Fruit fly (Drosophila melanogaster) whole organism, embryonic: ENCODE results near the gene Trm7-34.

Experiments
- Awh ChIP-seq: fragments of 200-800 bp; sonication (Bioruptor generic); IDR thresholded peaks from 2 replicates; pipeline ENCODE4, ENCODE4 v1.3.6; 2022; ENCODE audit warnings: missing biosample characterization, missing genetic modification characterization
- B-H1 ChIP-seq: fragments of 200-800 bp; sonication (Bioruptor generic); IDR thresholded peaks from 3 replicates; pipeline ENCODE4 v1.3.6; 2022; ENCODE audit warnings: missing biosample characterization, missing genetic modification characterization
- CG10654 ChIP-seq: fragments of 200-800 bp; sonication (Bioruptor generic); optimal IDR thresholded peaks from 2 replicates; lab custom pipeline; 2016; ENCODE audit warnings: missing biosample characterization, missing genetic modification characterization
- CG12155 ChIP-seq: fragments of 200-800 bp; sonication (Bioruptor generic); optimal IDR thresholded peaks from 3 replicates; lab custom pipeline; 2016; ENCODE audit warnings: missing biosample characterization, missing genetic modification characterization
- CG1233 ChIP-seq: fragments of 200-800 bp; sonication (Bioruptor generic); optimal IDR thresholded peaks from 4 replicates; lab custom pipeline; 2018; ENCODE audit warnings: missing biosample characterization, mild to moderate bottlenecking, missing genetic modification characterization
- CG13624 ChIP-seq: fragments of 200-800 bp; sonication (Bioruptor generic); optimal IDR thresholded peaks from 2 replicates; lab custom pipeline; 2016; ENCODE audit warnings: missing biosample characterization, missing genetic modification characterization
- CG1647 ChIP-seq: fragments of 200-800 bp; sonication (Bioruptor generic); optimal IDR thresholded peaks from 3 replicates; lab custom pipeline; 2016; ENCODE audit warnings: missing biosample characterization, missing genetic modification characterization
- CG17359 ChIP-seq: fragments of 200-800 bp; sonication (Bioruptor generic); optimal IDR thresholded peaks from 3 replicates; lab custom pipeline; 2018; ENCODE audit warnings: missing biosample characterization, mild to moderate bottlenecking, missing genetic modification characterization, moderate library complexity
- CG17568 ChIP-seq: fragments of 200-800 bp; sonication (Bioruptor generic); optimal IDR thresholded peaks from 2 replicates; lab custom pipeline; 2018; ENCODE audit warnings: missing biosample characterization, mild to moderate bottlenecking, missing genetic modification characterization, moderate library complexity
- CG18619 ChIP-seq: fragments of 200-800 bp; sonication (Bioruptor generic); optimal IDR thresholded peaks from 3 replicates; lab custom pipeline; 2017; ENCODE audit warnings: missing biosample characterization, mild to moderate bottlenecking, missing genetic modification characterization
- CG2875 ChIP-seq: fragments of 200-800 bp; sonication (Bioruptor generic); optimal IDR thresholded peaks from 2 replicates; lab custom pipeline; 2017; ENCODE audit warnings: missing biosample characterization, mild to moderate bottlenecking, missing genetic modification characterization, missing genetic modification reagents
- CG2889 ChIP-seq: fragments of 200-800 bp; sonication (Bioruptor generic); IDR thresholded peaks from 3 replicates; pipeline ENCODE4 v1.3.6; 2022; ENCODE audit warnings: missing biosample characterization, missing genetic modification characterization
- CG30403 ChIP-seq: fragments of 200-800 bp; sonication (Bioruptor generic); optimal IDR thresholded peaks from 3 replicates; lab custom pipeline; 2016; ENCODE audit warnings: missing biosample characterization, missing genetic modification characterization
- CG34224 ChIP-seq: fragments of 200-800 bp; sonication (Bioruptor generic); IDR thresholded peaks from 3 replicates; pipeline ENCODE4 v1.3.6; 2022; ENCODE audit warnings: missing biosample characterization, missing genetic modification characterization; ENCODE audit not compliant: partially characterized antibody
- CG3838 ChIP-seq: fragments of 200-800 bp; sonication (Bioruptor generic); optimal IDR thresholded peaks from 3 replicates; lab custom pipeline; 2016; ENCODE audit warnings: missing biosample characterization, missing genetic modification characterization
- CG3995 ChIP-seq: fragments of 200-800 bp; sonication (Bioruptor generic); optimal IDR thresholded peaks from 3 replicates; lab custom pipeline; 2016; ENCODE audit warnings: missing biosample characterization, missing genetic modification characterization
- CG4617 ChIP-seq: fragments of 200-800 bp; sonication (Bioruptor generic); optimal IDR thresholded peaks from 3 replicates; lab custom pipeline; 2016; ENCODE audit warnings: missing biosample characterization, missing genetic modification characterization, borderline replicate concordance
- CG5180 ChIP-seq: fragments of 200-800 bp; sonication (Bioruptor generic); optimal IDR thresholded peaks from 3 replicates; lab custom pipeline; 2017; ENCODE audit warnings: missing biosample characterization, missing genetic modification characterization, mild to moderate bottlenecking, moderate library complexity, missing genetic modification reagents
- CG6254 ChIP-seq: fragments of 200-800 bp; sonication (Bioruptor generic); optimal IDR thresholded peaks from 3 replicates; lab custom pipeline; 2017; ENCODE audit warnings: mild to moderate bottlenecking, missing biosample characterization, missing genetic modification reagents, missing genetic modification characterization
- CG6813 ChIP-seq: fragments of 200-800 bp; sonication (Bioruptor generic); optimal IDR thresholded peaks from 2 replicates; lab custom pipeline; 2017; ENCODE audit warnings: missing biosample characterization, missing genetic modification characterization, mild to moderate bottlenecking, moderate library complexity, missing genetic modification reagents
- CG7271 ChIP-seq: fragments of 200-800 bp; sonication (Bioruptor generic); optimal IDR thresholded peaks from 2 replicates; lab custom pipeline; 2018; ENCODE audit warnings: missing biosample characterization, mild to moderate bottlenecking, missing genetic modification characterization, moderate library complexity
- CG7357 ChIP-seq: fragments of 200-800 bp; sonication (Bioruptor generic); IDR thresholded peaks from 3 replicates; pipeline ENCODE4 v1.3.6; 2022; ENCODE audit warnings: missing biosample characterization, missing genetic modification characterization
- CG7372 ChIP-seq: fragments of 200-800 bp; sonication (Bioruptor generic); IDR thresholded peaks from 2 replicates; pipeline ENCODE4 v1.3.6; 2022; ENCODE audit warnings: missing biosample characterization, missing genetic modification characterization
- CG7786 ChIP-seq: fragments of 200-800 bp; sonication (Bioruptor generic); optimal IDR thresholded peaks from 2 replicates; lab custom pipeline; 2016; ENCODE audit warnings: missing biosample characterization, missing genetic modification characterization
- CG8089 ChIP-seq: fragments of 200-800 bp; sonication (Bioruptor generic); optimal IDR thresholded peaks from 3 replicates; lab custom pipeline; 2016; ENCODE audit warnings: missing biosample characterization, missing genetic modification characterization
- CTCF ChIP-seq: fragments of 200-800 bp; sonication (Bioruptor generic); optimal IDR thresholded peaks from 2 replicates; lab custom pipeline; 2017; ENCODE audit warnings: missing biosample characterization, mild to moderate bottlenecking, missing genetic modification characterization, moderate library complexity
- Dad ChIP-seq: fragments of 200-800 bp; sonication (Bioruptor generic); optimal IDR thresholded peaks from 3 replicates; lab custom pipeline; 2016; ENCODE audit warnings: missing biosample characterization, missing genetic modification characterization
- Dbx ChIP-seq: fragments of 200-800 bp; sonication (Bioruptor generic); IDR thresholded peaks from 3 replicates; pipeline ENCODE4 v1.3.6; 2022; ENCODE audit warnings: missing biosample characterization, missing genetic modification characterization
- Eip74EF ChIP-seq, 2 experiments: fragments of 200-800 bp in 1 of 2; fragments of >200 bp in 1 of 2; sonication (Bioruptor generic) in 1 of 2; optimal IDR thresholded peaks; 2 replicates each; lab custom pipeline; 2017 to 2019; ENCODE audit warnings: missing biosample characterization in 2 of 2, missing genetic modification characterization in 2 of 2, mild to moderate bottlenecking in 1 of 2, moderate library complexity in 1 of 2
- HLH4C ChIP-seq: fragments of 200-800 bp; sonication (Bioruptor generic); IDR thresholded peaks from 3 replicates; pipeline ENCODE4 v1.3.6; 2022; ENCODE audit warnings: missing biosample characterization, missing genetic modification characterization; ENCODE audit not compliant: partially characterized antibody
- Hr3 ChIP-seq: fragments of 200-800 bp; sonication (Bioruptor generic); optimal IDR thresholded peaks from 3 replicates; lab custom pipeline; 2016; ENCODE audit warnings: missing biosample characterization, missing genetic modification characterization
- Kr ChIP-seq: fragments of 200-800 bp; sonication (Bioruptor generic); optimal IDR thresholded peaks from 2 replicates; lab custom pipeline; 2017; ENCODE audit warnings: missing biosample characterization, mild to moderate bottlenecking, missing genetic modification characterization
- NC2α ChIP-seq: fragments of 200-800 bp; sonication (Bioruptor generic); optimal IDR thresholded peaks from 2 replicates; lab custom pipeline; 2016; ENCODE audit warnings: missing biosample characterization, missing genetic modification characterization
- Ravus ChIP-seq: fragments of 200-800 bp; sonication (Bioruptor generic); IDR thresholded peaks from 2 replicates; pipeline ENCODE4 v1.3.6; 2022; ENCODE audit warnings: missing biosample characterization, missing genetic modification characterization
- Rfx ChIP-seq: fragments of 200-800 bp; sonication (Bioruptor generic); IDR thresholded peaks from 2 replicates; pipeline ENCODE4 v1.3.6; 2022; ENCODE audit warnings: missing biosample characterization, missing genetic modification characterization
- Sox102F ChIP-seq: fragments of 200-800 bp; sonication (Bioruptor generic); optimal IDR thresholded peaks from 2 replicates; lab custom pipeline; 2018; ENCODE audit warnings: missing biosample characterization, mild to moderate bottlenecking, missing genetic modification characterization, moderate library complexity
- Sry-δ ChIP-seq: fragments of 200-800 bp; sonication (Bioruptor generic); optimal IDR thresholded peaks from 2 replicates; lab custom pipeline; 2016; ENCODE audit warnings: missing biosample characterization, missing genetic modification characterization
- Xrp1 ChIP-seq: fragments of 200-800 bp; sonication (Bioruptor generic); IDR thresholded peaks from 2 replicates; pipeline ENCODE4 v1.3.6; 2022; ENCODE audit warnings: missing biosample characterization, missing genetic modification characterization
- YL-1 ChIP-seq: fragments of 200-800 bp; sonication (Bioruptor generic); optimal IDR thresholded peaks from 3 replicates; lab custom pipeline; 2017; ENCODE audit warnings: missing biosample characterization, mild to moderate bottlenecking, missing genetic modification characterization
- al ChIP-seq: fragments of 200-800 bp; sonication (Bioruptor generic); IDR thresholded peaks from 2 replicates; pipeline ENCODE4 v1.3.6; 2022; ENCODE audit warnings: missing biosample characterization, missing genetic modification characterization
- bsh ChIP-seq, 2 experiments: fragments of 200-800 bp; sonication (Bioruptor generic); optimal IDR thresholded peaks; 2 replicates each; lab custom pipeline; 2017 to 2018; ENCODE audit warnings: mild to moderate bottlenecking in 2 of 2, missing biosample characterization in 2 of 2, missing genetic modification characterization in 2 of 2, moderate library complexity in 1 of 2
- chn ChIP-seq: fragments of 200-800 bp; sonication (Bioruptor generic); optimal IDR thresholded peaks from 2 replicates; lab custom pipeline; 2016; ENCODE audit warnings: missing biosample characterization, missing genetic modification characterization
- gro ChIP-seq: fragments of 200-800 bp; sonication (Bioruptor generic); optimal IDR thresholded peaks from 2 replicates; lab custom pipeline; 2016; ENCODE audit warnings: missing biosample characterization, missing genetic modification characterization
- inv ChIP-seq: fragments of 200-800 bp; sonication (Bioruptor generic); IDR thresholded peaks from 2 replicates; pipeline ENCODE4 v1.3.6; 2022; ENCODE audit warnings: missing biosample characterization, missing genetic modification characterization; ENCODE audit not compliant: partially characterized antibody
- kah ChIP-seq: fragments of 200-800 bp; sonication (Bioruptor generic); optimal IDR thresholded peaks from 2 replicates; lab custom pipeline; 2018; ENCODE audit warnings: missing biosample characterization, mild to moderate bottlenecking, missing genetic modification characterization
- otp ChIP-seq: fragments of 200-800 bp; sonication (Bioruptor generic); IDR thresholded peaks from 3 replicates; pipeline ENCODE4, ENCODE4 v1.3.6; 2022; ENCODE audit warnings: missing biosample characterization, missing genetic modification characterization
- pum ChIP-seq: fragments of 200-800 bp; sonication (Bioruptor generic); optimal IDR thresholded peaks from 2 replicates; lab custom pipeline; 2016; ENCODE audit warnings: missing biosample characterization, missing genetic modification characterization
- row ChIP-seq: fragments of 200-800 bp; sonication (Bioruptor generic); IDR thresholded peaks from 3 replicates; pipeline ENCODE4 v1.3.6; 2022; ENCODE audit warnings: missing biosample characterization, missing genetic modification characterization
- run ChIP-seq: fragments of 200-800 bp; sonication (Bioruptor generic); optimal IDR thresholded peaks from 3 replicates; lab custom pipeline; 2018; ENCODE audit warnings: missing biosample characterization, mild to moderate bottlenecking, missing genetic modification characterization
- ttk ChIP-seq: fragments of 200-800 bp; sonication (Bioruptor generic); IDR thresholded peaks from 2 replicates; pipeline ENCODE4 v2.1.2; 2022; ENCODE audit warnings: missing biosample characterization, missing genetic modification characterization

Gene Trm7-34

dm6 chr3R:21111964-21112740, 21.5 kb downstream of the Trm7-34 start (continued):
- TF ChIP-seq chn (GFP tag; lab: Kevin White, UChicago), result peak; percentile 19
- TF ChIP-seq Awh (GFP tag; lab: Robert Waterston, UW), result no peak; the same call in 1 of the 2 replicates
- no peak for TF ChIP-seq CG18619 (GFP tag; lab: Kevin White, UChicago)
- no peak for TF ChIP-seq bsh (GFP tag; optimal IDR thresholded peaks at IDR 0.05; lab: Kevin White, UChicago)
- TF ChIP-seq CG17359 (tag; lab: Kevin White, UChicago), result peak; percentile 33
- peak; percentile 31 to 41 for TF ChIP-seq Eip74EF (GFP tag; optimal IDR thresholded peaks at IDR 0.05; lab: Kevin White, UChicago)
- no peak for TF ChIP-seq kah (GFP tag; lab: Kevin White, UChicago)
- TF ChIP-seq Sry-δ (GFP tag; lab: Kevin White, UChicago), result no peak
- 0 out of 3 replicates have a peak, but pooled peaks have one; percentile 23 for TF ChIP-seq HLH4C (GFP tag; lab: Robert Waterston, UW)
- TF ChIP-seq CG7786 (GFP tag; lab: Kevin White, UChicago), result peak; percentile 23
- TF ChIP-seq CG2875, result no peak
- no peak for TF ChIP-seq Hr3 (GFP tag; lab: Kevin White, UChicago)
- TF ChIP-seq CG6254 (GFP tag; lab: Kevin White, UChicago), result peak; percentile 64
- TF ChIP-seq CG2889 (GFP tag; lab: Robert Waterston, UW), result no peak; the same call in 2 of the 3 replicates
- TF ChIP-seq YL-1 (GFP tag; lab: Kevin White, UChicago), result no peak
- TF ChIP-seq CG5180 (GFP tag; lab: Kevin White, UChicago), result peak; percentile 27
- TF ChIP-seq CG7271 (tag; lab: Kevin White, UChicago), result no peak
- no peak for TF ChIP-seq Kr (GFP tag; lab: Kevin White, UChicago)
- no peak for TF ChIP-seq CG7372 (GFP tag; lab: Robert Waterston, UW)
- TF ChIP-seq CG34224 (GFP tag; lab: Robert Waterston, UW), result no peak
- no peak for TF ChIP-seq CG8089 (GFP tag; lab: Kevin White, UChicago)
- TF ChIP-seq Rfx (GFP tag; lab: Robert Waterston, UW), result peak; percentile 51
- TF ChIP-seq CG7357 (GFP tag; lab: Robert Waterston, UW), result no peak
- TF ChIP-seq CG13624, result peak; percentile 45
- TF ChIP-seq run (tag; lab: Kevin White, UChicago), result peak; percentile 39
- TF ChIP-seq gro, result no peak
- no peak for TF ChIP-seq Dbx
- peak; percentile 45 for TF ChIP-seq CG1233
- no peak for TF ChIP-seq CG10654 (GFP tag; lab: Kevin White, UChicago)
- no peak for TF ChIP-seq CG3838 (GFP tag; lab: Kevin White, UChicago)
- TF ChIP-seq al (GFP tag; lab: Robert Waterston, UW), result no peak
- peak; percentile 31 for TF ChIP-seq CG12155 (GFP tag; lab: Kevin White, UChicago)
- TF ChIP-seq NC2α (GFP tag; lab: Kevin White, UChicago), result no peak
- peak; percentile 44 for TF ChIP-seq CG17568 (GFP tag; lab: Kevin White, UChicago)
- TF ChIP-seq otp, result no peak
- peak; percentile 49 for TF ChIP-seq Sox102F (GFP tag; lab: Kevin White, UChicago)
- TF ChIP-seq Xrp1 (GFP tag; lab: Robert Waterston, UW), result peak; percentile 7
- no peak for TF ChIP-seq B-H1 (GFP tag; lab: Robert Waterston, UW)
- no peak for TF ChIP-seq Ravus
- TF ChIP-seq CG1647 (GFP tag; lab: Kevin White, UChicago), result no peak
- TF ChIP-seq CTCF (GFP tag; lab: Kevin White, UChicago), result peak; percentile 15
- peak; percentile 3 for TF ChIP-seq CG6813 (GFP tag; lab: Kevin White, UChicago)
- TF ChIP-seq CG30403 (GFP tag; lab: Kevin White, UChicago), result peak; percentile 23
- TF ChIP-seq inv (GFP tag; lab: Robert Waterston, UW), result no peak
- no peak for TF ChIP-seq CG4617 (GFP tag; lab: Kevin White, UChicago)
- peak; percentile 65 for TF ChIP-seq row (GFP tag; lab: Robert Waterston, UW)
- no peak for TF ChIP-seq Dad (GFP tag; lab: Kevin White, UChicago)
- no peak for TF ChIP-seq CG3995
- 0 out of 2 replicates have a peak, but pooled peaks have one; percentile 10 for TF ChIP-seq ttk (GFP tag; lab: Robert Waterston, UW)
- no peak for TF ChIP-seq pum (GFP tag; lab: Kevin White, UChicago)
